Worm (Caenorhabditis elegans): Measurements from ENCODE around the gene R07C3.13.

DNA sequence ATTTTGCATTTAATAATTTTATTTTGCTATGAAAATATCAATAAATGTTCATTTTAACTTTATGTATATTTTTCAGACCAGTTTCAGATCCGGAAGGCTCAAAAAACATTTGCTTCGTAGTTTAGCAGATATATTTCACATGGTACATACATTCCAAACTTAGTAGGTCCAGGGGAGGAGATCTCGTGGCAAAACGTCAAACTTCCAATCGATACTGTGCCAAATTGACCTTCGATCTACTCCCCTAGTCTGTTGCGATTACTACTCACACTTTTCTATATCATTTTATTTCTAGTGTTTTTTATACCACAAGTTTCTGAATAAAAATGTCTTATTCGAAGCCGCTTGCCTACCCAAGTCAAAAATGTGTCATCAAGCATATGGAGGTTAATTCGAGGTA lies 15.6 kb downstream of the R07C3.13 start, which contains the start of gene fbxc-31:
- TF ChIP-seq ets-7 (tag; optimal IDR thresholded peaks at IDR 0.05) (no peak), tbx-11 (GFP tag; IDR thresholded peaks at IDR 0.05) (no peak)
